Fruit fly (Drosophila melanogaster) S2 (cell line): Measurements from ENCODE around the gene Tssk.

Experiments used
- CG8478 ChIP-seq: fragments of >200 bp; optimal IDR thresholded peaks from 2 replicates; lab custom pipeline; 2018
- CTCF ChIP-seq, 2 experiments: fragments of >200 bp; optimal IDR thresholded peaks; 2 replicates each; lab custom pipeline; 2018

The Tssk gene

DNA sequence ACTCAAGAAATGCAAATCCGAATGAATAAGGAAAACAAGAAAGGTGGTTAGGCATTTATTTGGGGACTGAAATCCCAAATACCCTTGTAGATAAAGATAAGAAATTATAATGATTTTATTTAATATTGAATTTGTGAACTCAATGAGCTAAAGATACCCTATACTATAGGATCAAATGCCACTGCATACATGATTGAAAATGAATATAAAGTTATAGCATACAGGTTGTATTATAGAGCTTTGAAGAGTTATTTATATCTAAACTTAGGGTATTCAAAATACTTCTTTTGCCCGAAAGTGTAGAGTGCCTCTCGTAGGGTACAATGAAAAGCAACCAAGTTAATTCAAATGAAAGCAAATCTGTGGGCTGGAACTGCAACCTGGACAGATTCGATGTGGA, 17.5 kb downstream of the Tssk start:
- TF ChIP-seq CTCF (optimal IDR thresholded peaks at IDR 0.05; lab: Kevin White, UChicago) (no peak), CG8478 (no peak)

- TF ChIP-seq CTCF (optimal IDR thresholded peaks at IDR 0.05; lab: Kevin White, UChicago) = no peak
- no peak for TF ChIP-seq CG8478
These were observed 18.9 kb downstream of the Tssk start, which contains the start of gene CG7695 for dm6 chr3R:18617411-18617810. Gene CG7695 (minus strand): TSS chr3R:18617511.

- TF ChIP-seq CTCF (optimal IDR thresholded peaks at IDR 0.05; lab: Kevin White, UChicago) (no peak), CG8478 (no peak)
These were observed 21.0 kb downstream of the Tssk start for dm6 chr3R:18619451-18619942.

- TF ChIP-seq CG8478 (no peak), CTCF (optimal IDR thresholded peaks at IDR 0.05; lab: Kevin White, UChicago) (peak; percentile 6 to 18)
These were observed 22.7 kb downstream of the Tssk start, which contains the start of gene CG14304 for dm6 chr3R:18621230-18621629. Gene CG14304 (minus strand): TSS chr3R:18621327.

DNA sequence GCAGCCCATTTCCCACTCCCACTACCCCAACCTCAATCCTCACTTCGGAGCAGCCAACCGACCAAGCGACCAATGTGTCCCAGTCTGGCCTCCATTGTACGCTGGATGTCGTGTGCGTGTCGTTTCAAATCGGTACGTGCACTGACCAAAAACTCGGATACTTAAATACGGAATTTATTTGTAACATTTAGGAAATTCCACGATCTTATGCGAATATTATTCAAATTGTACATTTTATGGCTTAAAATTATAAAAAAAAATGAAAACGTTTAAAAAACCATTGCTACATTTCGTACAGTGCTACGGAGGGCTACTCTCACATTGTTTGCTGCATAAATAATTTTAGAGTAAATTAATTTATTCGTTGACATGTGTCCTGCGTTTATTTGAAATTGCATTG, 26.1 kb downstream of the Tssk start:
- no peak for TF ChIP-seq CG8478
- TF ChIP-seq CTCF (optimal IDR thresholded peaks at IDR 0.05; lab: Kevin White, UChicago) = no peak

DNA sequence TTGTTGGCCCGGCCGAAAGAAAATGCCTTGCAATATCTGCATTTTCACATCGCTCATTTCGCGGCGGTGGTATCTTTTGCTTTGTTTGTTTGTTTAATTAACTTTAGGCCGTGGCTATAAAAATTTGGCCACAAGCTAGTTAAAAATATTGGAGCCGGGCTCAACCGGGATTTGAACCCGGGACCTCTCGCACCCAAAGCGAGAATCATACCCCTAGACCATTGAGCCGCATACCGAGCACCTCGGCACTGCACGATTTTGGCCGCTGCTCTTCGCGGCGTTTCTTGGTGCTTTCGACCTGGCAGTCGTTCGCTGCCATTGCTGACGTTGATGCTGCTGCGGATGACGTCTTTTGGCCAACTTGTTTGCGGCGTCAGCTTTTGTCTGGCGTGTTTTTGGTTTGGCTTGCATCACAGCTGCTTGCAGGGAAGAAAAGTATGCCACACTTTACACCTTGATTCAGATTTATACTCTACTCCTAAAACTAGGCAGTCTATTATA, 29.9 kb downstream of the Tssk start:
- no peak for TF ChIP-seq CTCF (optimal IDR thresholded peaks at IDR 0.05; lab: Kevin White, UChicago)
- no peak for TF ChIP-seq CG8478

- TF ChIP-seq CG8478 = no peak
- TF ChIP-seq CTCF (optimal IDR thresholded peaks at IDR 0.05; lab: Kevin White, UChicago) = no peak
These were observed 34.6 kb downstream of the Tssk start for dm6 chr3R:18633099-18633498.

- TF ChIP-seq CG8478 = no peak
- TF ChIP-seq CTCF (optimal IDR thresholded peaks at IDR 0.05; lab: Kevin White, UChicago) = no peak
These were observed 41.2 kb downstream of the Tssk start for dm6 chr3R:18639662-18640061.

DNA sequence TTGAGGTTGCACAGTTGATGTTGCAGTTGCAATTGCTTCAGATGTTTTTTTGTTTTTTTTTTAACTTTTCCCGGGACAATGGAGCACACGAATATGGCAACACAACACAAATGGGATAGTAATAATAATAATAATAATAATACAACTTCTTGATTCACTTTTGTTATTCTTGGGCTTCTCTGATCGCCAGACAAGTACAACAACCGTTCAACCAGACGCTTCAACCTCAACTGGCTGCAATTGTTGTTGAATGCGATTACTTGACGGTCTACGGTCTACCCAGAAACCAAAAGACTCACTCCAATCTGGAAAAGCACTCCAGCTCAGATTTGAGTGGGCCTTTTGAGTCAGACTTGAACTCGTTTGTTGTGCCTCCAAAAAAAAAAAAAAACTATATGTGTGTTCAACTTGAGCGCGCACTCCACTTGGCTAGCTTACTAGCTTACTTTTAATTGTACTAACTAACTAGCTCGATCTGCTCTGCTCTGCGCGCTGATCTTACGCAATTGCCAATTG, 42.8 kb downstream of the Tssk start, which contains the start of gene CG14301:
Gene CG14301, minus strand, starts transcription at position 216 of the 516 bp plus-strand sequence.
- TF ChIP-seq CTCF (optimal IDR thresholded peaks at IDR 0.05; lab: Kevin White, UChicago) = no peak
- TF ChIP-seq CG8478 = no peak

DNA sequence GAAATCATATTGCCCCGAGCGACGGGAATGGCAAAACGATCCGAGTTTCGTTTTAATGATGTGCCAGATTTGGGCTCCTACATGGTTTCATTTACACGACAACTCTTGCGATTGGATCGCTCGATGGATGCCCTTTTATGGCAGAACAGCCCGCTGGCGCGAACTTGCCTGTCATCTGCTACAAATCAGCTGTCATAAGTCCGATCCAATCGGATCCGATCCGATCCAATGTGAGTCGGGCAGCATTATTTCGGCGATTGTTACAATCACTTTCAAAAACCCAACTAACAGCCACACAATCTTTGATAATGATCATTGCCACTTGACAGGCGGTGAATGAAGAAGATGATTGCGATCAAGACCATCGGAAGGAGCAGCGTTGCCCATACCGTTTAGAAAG, 45.2 kb downstream of the Tssk start:
- TF ChIP-seq CG8478 = no peak
- no peak for TF ChIP-seq CTCF (optimal IDR thresholded peaks at IDR 0.05; lab: Kevin White, UChicago)
